Fruit fly (Drosophila melanogaster) whole organism, embryonic: ENCODE measurements around the gene Sur.

Experiments used
- Aef1 ChIP-seq: fragments of 200-800 bp; sonication (Bioruptor generic); IDR thresholded peaks from 3 replicates; pipeline ENCODE4 v1.3.6; 2022; ENCODE audit warnings: missing biosample characterization, missing genetic modification characterization
- Antp ChIP-seq: fragments of 200-800 bp; sonication (Bioruptor generic); optimal IDR thresholded peaks from 3 replicates; lab custom pipeline; 2016; ENCODE audit warnings: missing biosample characterization, missing genetic modification characterization
- CG11723 ChIP-seq: fragments of 200-800 bp; sonication (Bioruptor generic); optimal IDR thresholded peaks from 2 replicates; lab custom pipeline; 2017; ENCODE audit warnings: missing biosample characterization, mild to moderate bottlenecking, missing genetic modification characterization
- CG12391 ChIP-seq: fragments of 200-800 bp; sonication (Bioruptor generic); optimal IDR thresholded peaks from 3 replicates; lab custom pipeline; 2018; ENCODE audit warnings: missing biosample characterization, mild to moderate bottlenecking, missing genetic modification characterization, moderate library complexity
- CG14667 ChIP-seq: fragments of 200-800 bp; sonication (Bioruptor generic); IDR thresholded peaks from 2 replicates; pipeline ENCODE4 v1.3.6; 2022; ENCODE audit warnings: missing biosample characterization, missing genetic modification characterization
- CG1529 ChIP-seq: fragments of 200-800 bp; sonication (Bioruptor generic); optimal IDR thresholded peaks from 3 replicates; lab custom pipeline; 2018; ENCODE audit warnings: missing biosample characterization, missing genetic modification characterization
- CG17186 ChIP-seq: fragments of 200-800 bp; sonication (Bioruptor generic); optimal IDR thresholded peaks from 3 replicates; lab custom pipeline; 2017; ENCODE audit warnings: missing biosample characterization, missing genetic modification reagents, missing genetic modification characterization
- CG2120 ChIP-seq: fragments of 200-800 bp; sonication (Bioruptor generic); optimal IDR thresholded peaks from 3 replicates; lab custom pipeline; 2016; ENCODE audit warnings: missing biosample characterization, missing genetic modification characterization
- CG2129 ChIP-seq: fragments of 200-800 bp; sonication (Bioruptor generic); IDR thresholded peaks from 2 replicates; pipeline ENCODE4 v1.3.6; 2022; ENCODE audit warnings: missing biosample characterization, missing genetic modification characterization; ENCODE audit not compliant: partially characterized antibody
- CG2678 ChIP-seq: fragments of 200-800 bp; sonication (Bioruptor generic); optimal IDR thresholded peaks from 3 replicates; lab custom pipeline; 2019; ENCODE audit warnings: missing biosample characterization, mild to moderate bottlenecking, missing genetic modification characterization, moderate library complexity
- CG31388 ChIP-seq: fragments of 200-800 bp; sonication (Bioruptor generic); optimal IDR thresholded peaks from 2 replicates; lab custom pipeline; 2016; ENCODE audit warnings: missing biosample characterization, missing genetic modification characterization
- CG3163 ChIP-seq: fragments of 200-800 bp; sonication (Bioruptor generic); optimal IDR thresholded peaks from 3 replicates; lab custom pipeline; 2016; ENCODE audit warnings: missing biosample characterization, missing genetic modification characterization
- CG4404 ChIP-seq: fragments of 200-800 bp; sonication (Bioruptor generic); IDR thresholded peaks from 2 replicates; pipeline ENCODE4 v1.3.6; 2022; ENCODE audit warnings: missing biosample characterization, missing genetic modification characterization
- CG4424 ChIP-seq: fragments of 200-800 bp; sonication (Bioruptor generic); optimal IDR thresholded peaks from 3 replicates; lab custom pipeline; 2016; ENCODE audit warnings: missing biosample characterization, missing genetic modification characterization
- CG4617 ChIP-seq: fragments of 200-800 bp; sonication (Bioruptor generic); optimal IDR thresholded peaks from 3 replicates; lab custom pipeline; 2016; ENCODE audit warnings: missing biosample characterization, missing genetic modification characterization, borderline replicate concordance
- CG4820 ChIP-seq: fragments of 200-800 bp; sonication (Bioruptor generic); optimal IDR thresholded peaks from 3 replicates; lab custom pipeline; 2016; ENCODE audit warnings: missing biosample characterization, missing genetic modification characterization
- CG5245 ChIP-seq: fragments of 200-800 bp; sonication (Bioruptor generic); optimal IDR thresholded peaks from 3 replicates; lab custom pipeline; 2016; ENCODE audit warnings: missing biosample characterization, missing genetic modification characterization
- CG7357 ChIP-seq: fragments of 200-800 bp; sonication (Bioruptor generic); IDR thresholded peaks from 3 replicates; pipeline ENCODE4 v1.3.6; 2022; ENCODE audit warnings: missing biosample characterization, missing genetic modification characterization
- CG8944 ChIP-seq: fragments of 200-800 bp; sonication (Bioruptor generic); optimal IDR thresholded peaks from 3 replicates; lab custom pipeline; 2016; ENCODE audit warnings: missing biosample characterization, missing genetic modification characterization
- CG9215 ChIP-seq: fragments of 200-800 bp; sonication (Bioruptor generic); IDR thresholded peaks from 2 replicates; pipeline ENCODE4 v1.3.6; 2022; ENCODE audit warnings: missing biosample characterization, missing genetic modification characterization
- CoRest ChIP-seq: fragments of 200-800 bp; sonication (Bioruptor generic); optimal IDR thresholded peaks from 3 replicates; lab custom pipeline; 2018; ENCODE audit warnings: missing biosample characterization, mild to moderate bottlenecking, missing genetic modification characterization, moderate library complexity
- Dbx ChIP-seq: fragments of 200-800 bp; sonication (Bioruptor generic); IDR thresholded peaks from 3 replicates; pipeline ENCODE4 v1.3.6; 2022; ENCODE audit warnings: missing biosample characterization, missing genetic modification characterization
- Dfd ChIP-seq, 2 experiments: fragments of >200 bp; optimal IDR thresholded peaks; 2 replicates each; lab custom pipeline; 2017; ENCODE audit warnings: missing biosample characterization in 2 of 2, missing genetic modification characterization in 2 of 2
- Fer2 ChIP-seq: fragments of 200-800 bp; sonication (Bioruptor generic); optimal IDR thresholded peaks from 2 replicates; lab custom pipeline; 2018; ENCODE audit warnings: missing biosample characterization, mild to moderate bottlenecking, missing genetic modification characterization, moderate library complexity
- Gsc ChIP-seq: fragments of 200-800 bp; sonication (Bioruptor generic); IDR thresholded peaks from 2 replicates; pipeline ENCODE4 v1.3.6; 2022; ENCODE audit warnings: missing biosample characterization, missing genetic modification characterization
- Hmr ChIP-seq: fragments of 200-800 bp; sonication (Bioruptor generic); optimal IDR thresholded peaks from 3 replicates; lab custom pipeline; 2017; ENCODE audit warnings: mild to moderate bottlenecking, missing biosample characterization, missing genetic modification reagents, missing genetic modification characterization
- NC2α ChIP-seq: fragments of 200-800 bp; sonication (Bioruptor generic); optimal IDR thresholded peaks from 2 replicates; lab custom pipeline; 2016; ENCODE audit warnings: missing biosample characterization, missing genetic modification characterization
- NFAT ChIP-seq: fragments of 200-800 bp; sonication (Bioruptor generic); IDR thresholded peaks from 2 replicates; pipeline ENCODE4 v1.3.6; 2022; ENCODE audit warnings: missing biosample characterization, missing genetic modification characterization
- Opbp ChIP-seq: fragments of 200-800 bp; sonication (Bioruptor generic); IDR thresholded peaks from 3 replicates; pipeline ENCODE4 v1.3.6; 2022; ENCODE audit warnings: missing biosample characterization, missing genetic modification characterization; ENCODE audit not compliant: partially characterized antibody
- Side ChIP-seq: fragments of 200-800 bp; sonication (Bioruptor generic); optimal IDR thresholded peaks from 2 replicates; lab custom pipeline; 2016; ENCODE audit warnings: missing biosample characterization, missing genetic modification characterization
- Usf ChIP-seq: fragments of 200-800 bp; sonication (Bioruptor generic); optimal IDR thresholded peaks from 2 replicates; lab custom pipeline; 2017; ENCODE audit warnings: missing genotype, missing biosample characterization, missing genetic modification characterization
- ac ChIP-seq: fragments of 200-800 bp; sonication (Bioruptor generic); optimal IDR thresholded peaks from 3 replicates; lab custom pipeline; 2017; ENCODE audit warnings: missing biosample characterization, mild to moderate bottlenecking, missing genetic modification characterization
- az2 ChIP-seq: fragments of 200-800 bp; sonication (Bioruptor generic); optimal IDR thresholded peaks from 3 replicates; lab custom pipeline; 2016; ENCODE audit warnings: missing biosample characterization, missing genetic modification characterization
- bcd ChIP-seq: fragments of 200-800 bp; sonication (Bioruptor generic); optimal IDR thresholded peaks from 2 replicates; lab custom pipeline; 2017; ENCODE audit warnings: missing biosample characterization, mild to moderate bottlenecking, missing genetic modification characterization
- cad ChIP-seq: fragments of >200 bp; optimal IDR thresholded peaks from 2 replicates; lab custom pipeline; 2017; ENCODE audit warnings: missing biosample characterization, missing genetic modification characterization
- crc ChIP-seq: fragments of 200-800 bp; sonication (Bioruptor generic); optimal IDR thresholded peaks from 2 replicates; lab custom pipeline; 2016; ENCODE audit warnings: missing biosample characterization, missing genetic modification characterization
- croc ChIP-seq: fragments of 200-800 bp; sonication (Bioruptor generic); conservative IDR thresholded peaks from 3 replicates; pipeline ENCODE4 v1.3.6; 2022; ENCODE audit warnings: missing biosample characterization, missing genetic modification characterization
- dan ChIP-seq: fragments of 200-800 bp; sonication (Bioruptor generic); IDR thresholded peaks from 2 replicates; pipeline ENCODE4 v1.3.6; 2022; ENCODE audit warnings: missing biosample characterization, missing genetic modification characterization
- dimm ChIP-seq: fragments of 200-800 bp; sonication (Bioruptor generic); IDR thresholded peaks from 2 replicates; pipeline ENCODE4 v1.3.6; 2022; ENCODE audit warnings: missing biosample characterization, missing genetic modification characterization
- exex ChIP-seq: fragments of 200-800 bp; sonication (Bioruptor generic); optimal IDR thresholded peaks from 4 replicates; lab custom pipeline; 2018; ENCODE audit warnings: missing biosample characterization, mild to moderate bottlenecking, missing genetic modification characterization, moderate library complexity
- gce ChIP-seq: fragments of 200-800 bp; sonication (Bioruptor generic); IDR thresholded peaks from 3 replicates; pipeline ENCODE4 v1.3.6; 2022; ENCODE audit warnings: missing biosample characterization, missing genetic modification characterization
- gcm ChIP-seq: fragments of 200-800 bp; sonication (Bioruptor generic); optimal IDR thresholded peaks from 2 replicates; lab custom pipeline; 2019; ENCODE audit warnings: missing biosample characterization, mild to moderate bottlenecking, missing genetic modification characterization, moderate library complexity
- gsb-n ChIP-seq: fragments of 200-800 bp; sonication (Bioruptor generic); optimal IDR thresholded peaks from 3 replicates; lab custom pipeline; 2018; ENCODE audit warnings: missing biosample characterization, mild to moderate bottlenecking, missing genetic modification characterization
- hth ChIP-seq: fragments of >200 bp; optimal IDR thresholded peaks from 2 replicates; lab custom pipeline; 2017; ENCODE audit warnings: inconsistent platforms
- insv ChIP-seq, 2 experiments: fragments of 200-800 bp; sonication (Bioruptor generic); optimal IDR thresholded peaks; 3 replicates each; lab custom pipeline; 2016 to 2018; ENCODE audit warnings: missing biosample characterization in 2 of 2, missing genetic modification characterization in 2 of 2
- jumu ChIP-seq: fragments of 200-800 bp; sonication (Bioruptor generic); optimal IDR thresholded peaks from 3 replicates; lab custom pipeline; 2016; ENCODE audit warnings: missing biosample characterization, missing genetic modification characterization
- pfk ChIP-seq: fragments of 200-800 bp; sonication (Bioruptor generic); optimal IDR thresholded peaks from 2 replicates; lab custom pipeline; 2018; ENCODE audit warnings: missing biosample characterization, mild to moderate bottlenecking, missing genetic modification characterization, moderate library complexity
- pita ChIP-seq: fragments of 200-800 bp; sonication (Bioruptor generic); optimal IDR thresholded peaks from 2 replicates; lab custom pipeline; 2017; ENCODE audit warnings: missing biosample characterization, mild to moderate bottlenecking, missing genetic modification characterization
- slou ChIP-seq: fragments of 200-800 bp; sonication (Bioruptor generic); optimal IDR thresholded peaks from 3 replicates; lab custom pipeline; 2016; ENCODE audit warnings: missing biosample characterization, missing genetic modification characterization
- so ChIP-seq: fragments of 200-800 bp; sonication (Bioruptor generic); IDR thresholded peaks from 3 replicates; pipeline ENCODE4 v1.3.6; 2022; ENCODE audit warnings: missing biosample characterization, missing genetic modification characterization
- toy ChIP-seq: fragments of 200-800 bp; sonication (Bioruptor generic); IDR thresholded peaks from 2 replicates; pipeline ENCODE4 v1.3.6; 2022; ENCODE audit warnings: missing biosample characterization, missing genetic modification characterization
- usp ChIP-seq: fragments of >200 bp; optimal IDR thresholded peaks from 2 replicates; lab custom pipeline; 2017; ENCODE audit warnings: missing biosample characterization, missing genetic modification characterization
- wek ChIP-seq: fragments of 200-800 bp; sonication (Bioruptor generic); optimal IDR thresholded peaks from 3 replicates; lab custom pipeline; 2018; ENCODE audit warnings: missing biosample characterization, mild to moderate bottlenecking, missing genetic modification characterization, moderate library complexity

Gene Sur

DNA sequence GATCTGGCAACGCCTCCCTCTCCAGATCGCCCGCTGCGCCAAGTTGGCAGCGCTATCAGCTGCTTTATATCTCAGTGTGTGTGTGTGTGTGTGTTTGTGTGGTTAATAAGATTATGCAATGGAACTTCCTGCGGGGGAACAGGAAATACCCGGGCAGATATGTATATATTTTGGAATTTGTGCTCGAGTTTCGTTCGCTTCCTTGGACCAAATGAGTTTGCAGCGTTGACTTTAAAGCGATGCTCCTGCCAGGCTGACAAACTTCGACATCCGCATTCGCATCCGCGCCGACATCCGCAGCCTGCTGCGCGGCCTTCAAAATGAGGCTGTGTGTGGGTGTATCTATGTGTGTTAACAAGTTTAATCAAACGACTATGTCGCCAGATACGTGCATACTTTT, 55.6 kb downstream of the Sur start (continued):
- TF ChIP-seq CG3163 = no peak
- TF ChIP-seq CG7357 = no peak
- no peak; the same call in 2 of the 3 replicates for TF ChIP-seq gce (GFP tag; lab: Robert Waterston, UW)
- TF ChIP-seq gcm = no peak
- no peak for TF ChIP-seq Gsc
- TF ChIP-seq CG8944 (GFP tag; lab: Kevin White, UChicago) = no peak
- peak; percentile 29 for TF ChIP-seq crc
- no peak for TF ChIP-seq CG2120
- TF ChIP-seq pita = no peak
- TF ChIP-seq pfk = no peak
- TF ChIP-seq Dfd (GFP tag; optimal IDR thresholded peaks at IDR 0.05; lab: Kevin White, UChicago) = no peak
- no peak for TF ChIP-seq CG31388 (GFP tag; lab: Kevin White, UChicago)
- 0 out of 2 replicates have a peak, but pooled peaks have one; percentile 18 for TF ChIP-seq toy (GFP tag; lab: Robert Waterston, UW)
- no peak for TF ChIP-seq CG4617 (GFP tag; lab: Kevin White, UChicago)
- no peak for TF ChIP-seq ac (GFP tag; lab: Kevin White, UChicago)
- TF ChIP-seq CoRest (tag; lab: Kevin White, UChicago) = no peak
- TF ChIP-seq Aef1 (GFP tag; lab: Robert Waterston, UW) = no peak
- no peak for TF ChIP-seq CG9215
- TF ChIP-seq CG4820 = no peak
- TF ChIP-seq dan (GFP tag; lab: Robert Waterston, UW) = no peak
- TF ChIP-seq bcd = peak; percentile 37
- no peak for TF ChIP-seq CG5245 (GFP tag; lab: Kevin White, UChicago)
- no peak for TF ChIP-seq cad (GFP tag; lab: Kevin White, UChicago)
- TF ChIP-seq Usf (GFP tag; lab: Kevin White, UChicago) = no peak
- peak; percentile 37 for TF ChIP-seq Fer2
- no peak for TF ChIP-seq dimm (GFP tag; lab: Robert Waterston, UW)
- no peak for TF ChIP-seq gsb-n
- TF ChIP-seq croc (GFP tag; lab: Robert Waterston, UW) = peak; percentile 16; the same call in 2 of the 3 replicates
- no peak; the same call in 1 of the 2 replicates for TF ChIP-seq NFAT (GFP tag; lab: Robert Waterston, UW)
- no peak for TF ChIP-seq CG14667
- no peak for TF ChIP-seq CG12391 (tag; lab: Kevin White, UChicago)
- peak; percentile 31 for TF ChIP-seq exex (tag; lab: Kevin White, UChicago)
- no peak for TF ChIP-seq CG4404 (GFP tag; lab: Robert Waterston, UW)
- TF ChIP-seq CG11723 (GFP tag; lab: Kevin White, UChicago) = no peak
- no peak for TF ChIP-seq CG1529
- TF ChIP-seq insv (GFP tag; optimal IDR thresholded peaks at IDR 0.05; lab: Kevin White, UChicago) = no peak
- no peak for TF ChIP-seq hth (lab: Kevin White, UChicago)
- no peak for TF ChIP-seq CG2129 (GFP tag; lab: Robert Waterston, UW)
- TF ChIP-seq Dbx (GFP tag; lab: Robert Waterston, UW) = no peak
- no peak for TF ChIP-seq CG17186 (GFP tag; lab: Kevin White, UChicago)
- no peak for TF ChIP-seq usp
- TF ChIP-seq CG4424 (GFP tag; lab: Kevin White, UChicago) = peak; percentile 10
- TF ChIP-seq Side (GFP tag; lab: Kevin White, UChicago) = peak; percentile 34
- peak; percentile 62 for TF ChIP-seq CG2678
- peak; percentile 38; the same call in 1 of the 3 replicates for TF ChIP-seq so (GFP tag; lab: Robert Waterston, UW)
- TF ChIP-seq jumu (GFP tag; lab: Kevin White, UChicago) = no peak
- TF ChIP-seq Antp (GFP tag; lab: Kevin White, UChicago) = no peak
- no peak for TF ChIP-seq Hmr (GFP tag; lab: Kevin White, UChicago)
- no peak for TF ChIP-seq slou (GFP tag; lab: Kevin White, UChicago)
- no peak for TF ChIP-seq NC2α (GFP tag; lab: Kevin White, UChicago)
- no peak for TF ChIP-seq az2 (GFP tag; lab: Kevin White, UChicago)
- no peak for TF ChIP-seq Opbp
- TF ChIP-seq wek (GFP tag; lab: Kevin White, UChicago) = no peak
